Worm (Caenorhabditis elegans): Measurements from ENCODE around the gene T16A9.5.

The T16A9.5 gene

DNA sequence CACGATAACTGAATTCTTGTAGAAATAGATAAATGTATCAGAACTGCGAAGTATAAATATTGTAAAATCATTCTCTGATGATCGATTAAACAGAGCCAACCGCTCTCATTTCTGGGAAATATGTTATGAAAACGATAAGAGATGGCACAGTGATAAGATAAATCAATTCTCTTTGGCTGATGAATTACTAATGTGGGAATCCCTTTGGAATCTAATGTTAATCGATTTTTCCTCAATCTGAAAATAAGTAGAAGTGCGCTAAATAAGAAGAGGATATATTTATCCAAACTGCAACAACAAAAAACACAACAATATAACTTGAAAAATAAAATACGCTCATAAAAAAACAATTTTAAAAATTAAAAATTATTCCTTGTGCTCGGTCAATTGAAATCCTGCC lies 32.1 kb downstream of the T16A9.5 start, which contains the start of gene cest-2.3:
Gene cest-2.3 (minus strand): TSS at position 101 of the 400 bp plus-strand sequence.
- TF ChIP-seq nfyb-1 (GFP tag; IDR thresholded peaks at IDR 0.05) (no peak), ztf-25 (GFP tag; IDR thresholded peaks at IDR 0.05) (no peak), zim-3 (tag; optimal IDR thresholded peaks at IDR 0.05) (no peak), ekl-4 (GFP tag; IDR thresholded peaks at IDR 0.05) (no peak), F52B5.7 (tag; optimal IDR thresholded peaks at IDR 0.05) (no peak), sea-2 (GFP tag; IDR thresholded peaks at IDR 0.05) (no peak), dpl-1 (GFP tag; optimal IDR thresholded peaks at IDR 0.05) (no peak), him-1 (tag; optimal IDR thresholded peaks at IDR 0.05) (no peak), atf-7 (tag; optimal IDR thresholded peaks at IDR 0.05) (no peak), gei-17 (GFP tag; optimal IDR thresholded peaks at IDR 0.05) (no peak), ceh-27 (GFP tag; optimal IDR thresholded peaks at IDR 0.05) (no peak), sptf-2 (GFP tag; optimal IDR thresholded peaks at IDR 0.05) (no peak), nhr-80 (tag; optimal IDR thresholded peaks at IDR 0.05) (no peak), pha-4 (tag; optimal IDR thresholded peaks at IDR 0.05) (no peak)

DNA sequence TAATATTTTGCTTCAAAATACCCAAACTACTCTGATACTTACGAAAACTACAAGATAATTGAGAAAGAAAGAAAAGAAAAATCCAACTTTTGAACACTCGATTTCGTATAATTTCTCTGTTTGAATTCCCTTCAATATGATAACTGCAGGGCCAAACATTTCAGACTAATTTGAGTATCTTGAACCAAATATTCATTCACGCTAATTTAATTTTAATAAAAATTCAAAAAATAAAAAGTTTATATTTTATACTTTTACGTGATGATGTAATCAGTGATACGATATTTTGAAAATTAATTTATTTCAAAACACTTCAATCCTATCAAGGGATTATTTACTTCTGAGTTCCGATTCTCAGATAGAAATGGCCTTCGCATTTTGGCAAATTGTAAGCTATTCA lies 35.1 kb downstream of the T16A9.5 start, which contains the start of gene ZC376.8:
Gene ZC376.8 (plus strand): TSS at position 301 of the 400 bp plus-strand sequence.
- TF ChIP-seq ceh-79 (tag; optimal IDR thresholded peaks at IDR 0.05) = no peak
- no peak for TF ChIP-seq K12H6.12 (tag; optimal IDR thresholded peaks at IDR 0.05)
- no peak for TF ChIP-seq ceh-91 (GFP tag; IDR thresholded peaks at IDR 0.05)
- TF ChIP-seq F39B2.1 (GFP tag; IDR thresholded peaks at IDR 0.05) = no peak
- no peak for TF ChIP-seq sptf-2 (GFP tag; optimal IDR thresholded peaks at IDR 0.05)
- TF ChIP-seq ceh-27 (GFP tag; optimal IDR thresholded peaks at IDR 0.05) = no peak
- no peak for TF ChIP-seq cebp-2 (GFP tag; IDR thresholded peaks at IDR 0.05)
- TF ChIP-seq aptf-3 (GFP tag; IDR thresholded peaks at IDR 0.05) = no peak
- no peak for TF ChIP-seq efl-1 (GFP tag; optimal IDR thresholded peaks at IDR 0.05)
- TF ChIP-seq Y67H2A.10 (GFP tag; conservative IDR thresholded peaks at IDR 0.05) = no peak
- no peak for TF ChIP-seq Y53G8AR.9 (GFP tag; conservative IDR thresholded peaks at IDR 0.05)
- no peak for TF ChIP-seq T26A5.8 (tag; optimal IDR thresholded peaks at IDR 0.05)

DNA sequence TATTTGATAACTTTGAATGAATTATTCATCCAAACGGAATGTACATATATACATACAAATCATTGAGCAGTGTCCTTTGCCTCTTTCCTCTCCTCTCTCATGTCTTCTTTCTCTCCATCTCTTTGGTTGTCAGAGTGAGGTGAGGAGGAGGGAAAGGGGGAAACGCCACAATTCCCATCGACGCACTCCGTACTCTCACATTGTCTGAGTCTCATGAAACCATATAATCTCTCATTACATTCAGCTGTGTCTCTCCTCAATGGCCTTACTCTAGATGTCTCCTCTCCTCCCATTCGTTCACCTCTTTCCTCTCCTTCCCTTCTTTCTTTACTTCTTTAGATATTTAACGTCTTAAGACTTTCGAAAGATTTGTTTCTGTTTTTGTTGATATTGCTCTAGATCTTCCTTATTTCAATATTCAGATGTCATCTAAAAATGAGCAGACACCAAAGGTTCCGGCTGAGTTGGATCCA lies 37.3 kb downstream of the T16A9.5 start, which contains the start of gene ceh-74:
Gene ceh-74 (plus strand): TSS at position 423 of the 473 bp plus-strand sequence.
- TF ChIP-seq B0336.3 (GFP tag; IDR thresholded peaks at IDR 0.05) = no peak
- peak; percentile 58 for TF ChIP-seq hmg-1.2 (GFP tag; IDR thresholded peaks at IDR 0.05)

DNA sequence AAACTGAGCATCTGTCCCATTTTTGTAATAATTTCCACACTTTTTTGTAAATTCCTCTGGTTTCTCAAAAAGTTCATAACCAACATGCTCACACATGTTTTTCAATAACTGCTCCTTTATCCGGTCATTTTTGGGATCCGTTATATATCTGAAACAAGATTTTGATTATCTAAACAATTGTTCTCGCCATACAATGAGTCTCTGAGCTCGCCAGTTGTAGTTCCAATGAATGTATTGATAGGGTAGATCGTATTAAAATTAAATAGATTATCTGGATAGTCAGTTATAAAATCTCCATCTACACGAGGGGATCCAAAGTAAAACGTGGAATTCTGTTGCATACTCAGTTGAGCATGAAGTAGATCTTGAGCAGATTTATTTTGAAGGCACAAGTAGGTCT lies 38.4 kb downstream of the T16A9.5 start:
- TF ChIP-seq F52B5.7 (tag; optimal IDR thresholded peaks at IDR 0.05) = no peak
- TF ChIP-seq nfya-2 (GFP tag; IDR thresholded peaks at IDR 0.05) = no peak
- TF ChIP-seq ztf-25 (GFP tag; IDR thresholded peaks at IDR 0.05) = no peak
- no peak for TF ChIP-seq aptf-2 (GFP tag; conservative IDR thresholded peaks at IDR 0.05)
- no peak for TF ChIP-seq mcd-1 (GFP tag; IDR thresholded peaks at IDR 0.05)
- no peak for TF ChIP-seq F57A8.1 (GFP tag; optimal IDR thresholded peaks at IDR 0.05)
- TF ChIP-seq hsf-1 (GFP tag; IDR thresholded peaks at IDR 0.05) = no peak
- TF ChIP-seq cebp-2 (GFP tag; IDR thresholded peaks at IDR 0.05) = no peak
- no peak for TF ChIP-seq ZK185.1 (tag; optimal IDR thresholded peaks at IDR 0.05; ENCODE audit: poor library complexity, severe bottlenecking)
- no peak for TF ChIP-seq Y53F4B.3 (GFP tag; IDR thresholded peaks at IDR 0.05)
- no peak for TF ChIP-seq B0035.1 (tag; optimal IDR thresholded peaks at IDR 0.05)
- no peak for TF ChIP-seq lin-54 (GFP tag; optimal IDR thresholded peaks at IDR 0.05)
- no peak for TF ChIP-seq madf-6 (GFP tag; IDR thresholded peaks at IDR 0.05)
- TF ChIP-seq let-526 (GFP tag; IDR thresholded peaks at IDR 0.05) = no peak
- TF ChIP-seq efl-1 (GFP tag; optimal IDR thresholded peaks at IDR 0.05) = no peak
- TF ChIP-seq T07F8.4 (tag; optimal IDR thresholded peaks at IDR 0.05) = no peak
- TF ChIP-seq F23B12.7 (tag; optimal IDR thresholded peaks at IDR 0.05; ENCODE audit: insufficient read depth) = no peak
- TF ChIP-seq C06A6.2 (GFP tag; conservative IDR thresholded peaks at IDR 0.05) = no peak
- no peak for TF ChIP-seq F22D6.2 (tag; optimal IDR thresholded peaks at IDR 0.05)
- no peak for TF ChIP-seq nhr-120 (GFP tag; IDR thresholded peaks at IDR 0.05)
